Fruit fly (Drosophila melanogaster) whole organism, wandering third instar larva: ENCODE measurements around the gene CG6689.

Experiments used
- Abd-B ChIP-seq: fragments of >200 bp; optimal IDR thresholded peaks from 2 replicates; lab custom pipeline; 2017; ENCODE audit warnings: missing biosample characterization, missing genetic modification characterization
- CG32264 ChIP-seq: fragments of 200-800 bp; sonication (Bioruptor generic); optimal IDR thresholded peaks from 2 replicates; lab custom pipeline; 2016; ENCODE audit warnings: missing biosample characterization, missing genetic modification characterization
- CG9705 ChIP-seq: fragments of 200-800 bp; sonication (Bioruptor generic); optimal IDR thresholded peaks from 2 replicates; lab custom pipeline; 2018; ENCODE audit warnings: missing biosample characterization, mild to moderate bottlenecking, missing genetic modification characterization
- CrebA ChIP-seq: fragments of 200-800 bp; sonication (Bioruptor generic); optimal IDR thresholded peaks from 2 replicates; lab custom pipeline; 2016; ENCODE audit warnings: missing biosample characterization, mild to moderate bottlenecking, missing genetic modification characterization, borderline replicate concordance
- Dfd ChIP-seq: fragments of >200 bp; optimal IDR thresholded peaks from 2 replicates; lab custom pipeline; 2017; ENCODE audit warnings: missing biosample characterization, missing genetic modification characterization
- GATAd ChIP-seq: sonication (Bioruptor generic); optimal IDR thresholded peaks from 2 replicates; lab custom pipeline; 2016; ENCODE audit warnings: missing biosample characterization, missing genetic modification characterization
- HLH106 ChIP-seq: fragments of 200-800 bp; optimal IDR thresholded peaks from 3 replicates; lab custom pipeline; 2019; ENCODE audit warnings: missing biosample characterization, mild to moderate bottlenecking, missing genetic modification characterization, moderate library complexity
- Hnf4 ChIP-seq: fragments of 200-800 bp; sonication (Bioruptor generic); optimal IDR thresholded peaks from 2 replicates; lab custom pipeline; 2016; ENCODE audit warnings: missing biosample characterization, mild to moderate bottlenecking, missing genetic modification characterization
- Hr78 ChIP-seq: fragments of >200 bp; optimal IDR thresholded peaks from 2 replicates; lab custom pipeline; 2017; ENCODE audit warnings: missing biosample characterization, missing genetic modification characterization
- Hr83 ChIP-seq: fragments of 200-300 bp; sonication (Bioruptor generic); optimal IDR thresholded peaks from 2 replicates; lab custom pipeline; 2016; ENCODE audit warnings: missing biosample characterization, mild to moderate bottlenecking, missing genetic modification characterization, moderate library complexity; ENCODE audit not compliant: poor library complexity, severe bottlenecking
- Jra ChIP-seq: sonication (Bioruptor generic); optimal IDR thresholded peaks from 2 replicates; lab custom pipeline; 2016; ENCODE audit warnings: missing biosample characterization, missing genetic modification characterization
- Mio ChIP-seq: sonication (Bioruptor generic); optimal IDR thresholded peaks from 2 replicates; lab custom pipeline; 2016; ENCODE audit warnings: missing biosample characterization, missing genetic modification characterization
- Myc ChIP-seq: fragments of >200 bp; optimal IDR thresholded peaks from 2 replicates; lab custom pipeline; 2017
- N ChIP-seq: fragments of >200 bp; optimal IDR thresholded peaks from 2 replicates; lab custom pipeline; 2018; ENCODE audit warnings: missing biosample characterization, missing external identifiers, missing genetic modification characterization
- OdsH ChIP-seq: fragments of 200-800 bp; sonication (Bioruptor generic); optimal IDR thresholded peaks from 2 replicates; lab custom pipeline; 2016; ENCODE audit warnings: missing biosample characterization, mild to moderate bottlenecking, missing genetic modification characterization
- Rel ChIP-seq, 2 experiments: fragments of 200-800 bp; sonication (Bioruptor generic) in 1 of 2; optimal IDR thresholded peaks; 2 replicates in 1 of 2; 3 replicates in 1 of 2; lab custom pipeline; 2016 to 2019; ENCODE audit warnings: mild to moderate bottlenecking in 2 of 2, missing biosample characterization in 2 of 2, missing genetic modification characterization in 2 of 2, moderate library complexity in 1 of 2
- Sp1 ChIP-seq: fragments of 200-800 bp; sonication (Bioruptor generic); optimal IDR thresholded peaks from 3 replicates; lab custom pipeline; 2019; ENCODE audit warnings: missing biosample characterization, mild to moderate bottlenecking, missing genetic modification characterization, moderate library complexity
- br ChIP-seq: fragments of 200-800 bp; sonication (Bioruptor generic); optimal IDR thresholded peaks from 2 replicates; lab custom pipeline; 2016; ENCODE audit warnings: missing biosample characterization, missing genetic modification characterization
- brk ChIP-seq: fragments of 200-800 bp; sonication (Bioruptor generic); optimal IDR thresholded peaks from 2 replicates; lab custom pipeline; 2016; ENCODE audit warnings: missing biosample characterization, mild to moderate bottlenecking, missing genetic modification characterization
- dl ChIP-seq, 2 experiments: fragments of 175-275, 200-275 bp in 1 of 2; fragments of 200-275 bp in 1 of 2; sonication (Bioruptor generic); optimal IDR thresholded peaks; lab custom pipeline; 2018; ENCODE audit warnings: mild to moderate bottlenecking in 2 of 2, missing biosample characterization in 2 of 2, missing genetic modification characterization in 2 of 2, moderate library complexity in 2 of 2; ENCODE audit not compliant: partially characterized antibody in 2 of 2, insufficient read depth in 1 of 2
- dmrt93B ChIP-seq: fragments of 200-800 bp; sonication (Bioruptor generic); optimal IDR thresholded peaks from 2 replicates; lab custom pipeline; 2018; ENCODE audit warnings: missing biosample characterization, mild to moderate bottlenecking, missing genetic modification characterization
- dsf ChIP-seq: sonication (Bioruptor generic); optimal IDR thresholded peaks from 2 replicates; lab custom pipeline; 2016; ENCODE audit warnings: missing biosample characterization, missing genetic modification characterization, borderline replicate concordance
- ey ChIP-seq: fragments of 200-800 bp; sonication (Bioruptor generic); optimal IDR thresholded peaks from 2 replicates; lab custom pipeline; 2016; ENCODE audit warnings: missing biosample characterization, missing genetic modification characterization
- foxo ChIP-seq, 2 experiments: fragments of 200-800 bp; sonication (Bioruptor generic); optimal IDR thresholded peaks; 2 replicates in 1 of 2; 3 replicates in 1 of 2; lab custom pipeline; 2016 to 2017; ENCODE audit warnings: missing biosample characterization in 2 of 2, missing genetic modification characterization in 2 of 2
- fru ChIP-seq: fragments of 200-800 bp; sonication (Bioruptor generic); optimal IDR thresholded peaks from 3 replicates; lab custom pipeline; 2016; ENCODE audit warnings: missing biosample characterization, mild to moderate bottlenecking, missing genetic modification characterization
- h ChIP-seq: fragments of 200-800 bp; sonication (Bioruptor generic); optimal IDR thresholded peaks from 3 replicates; lab custom pipeline; 2016; ENCODE audit warnings: missing biosample characterization, mild to moderate bottlenecking, missing genetic modification characterization
- jim ChIP-seq: fragments of 175-275, 200-325 bp; sonication (Bioruptor generic); optimal IDR thresholded peaks from 2 replicates; lab custom pipeline; 2016; ENCODE audit warnings: missing biosample characterization, mild to moderate bottlenecking, missing genetic modification characterization
- lola ChIP-seq: fragments of >200 bp; optimal IDR thresholded peaks from 2 replicates; lab custom pipeline; 2017; ENCODE audit warnings: missing biosample characterization, missing genetic modification characterization
- pan ChIP-seq: fragments of >200 bp; optimal IDR thresholded peaks from 2 replicates; lab custom pipeline; 2017
- psq ChIP-seq: fragments of 200-800 bp; sonication (Bioruptor generic); optimal IDR thresholded peaks from 3 replicates; lab custom pipeline; 2017; ENCODE audit warnings: missing biosample characterization, mild to moderate bottlenecking, missing genetic modification characterization, moderate library complexity
- rgr ChIP-seq: fragments of 200-800 bp; sonication (Bioruptor generic); optimal IDR thresholded peaks from 3 replicates; lab custom pipeline; 2016; ENCODE audit warnings: missing biosample characterization, mild to moderate bottlenecking, missing genetic modification characterization
- sage ChIP-seq: fragments of 200-800 bp; sonication (Bioruptor generic); optimal IDR thresholded peaks from 2 replicates; lab custom pipeline; 2016; ENCODE audit warnings: missing biosample characterization, mild to moderate bottlenecking, missing genetic modification characterization
- sv ChIP-seq: fragments of 200-800 bp; sonication (Bioruptor generic); optimal IDR thresholded peaks from 3 replicates; lab custom pipeline; 2016; ENCODE audit warnings: missing biosample characterization, missing genetic modification characterization
- tai ChIP-seq: sonication (Bioruptor generic); optimal IDR thresholded peaks from 2 replicates; lab custom pipeline; 2016; ENCODE audit warnings: missing biosample characterization, missing genetic modification characterization
- usp ChIP-seq: fragments of >200 bp; optimal IDR thresholded peaks from 2 replicates; lab custom pipeline; 2017; ENCODE audit warnings: missing biosample characterization, missing genetic modification characterization
- woc ChIP-seq: sonication (Bioruptor generic); optimal IDR thresholded peaks from 2 replicates; lab custom pipeline; 2016; ENCODE audit warnings: missing biosample characterization, mild to moderate bottlenecking, missing genetic modification characterization

Gene CG6689

dm6 chr3R:11219883-11220282 lies at the start of gene CG6689:
TSS of gene CG6689 (minus strand) at chr3R:11220064.
- TF ChIP-seq h (GFP tag; lab: Kevin White, UChicago), result peak; percentile 8
- TF ChIP-seq Hr83 (GFP tag; lab: Kevin White, UChicago), result peak; percentile 46
- TF ChIP-seq sv (GFP tag; lab: Kevin White, UChicago), result no peak
- no peak for TF ChIP-seq Sp1 (GFP tag; lab: Kevin White, UChicago)
- no peak for TF ChIP-seq GATAd (GFP tag; lab: Kevin White, UChicago)
- TF ChIP-seq tai (GFP tag; lab: Kevin White, UChicago), result no peak
- TF ChIP-seq OdsH (GFP tag; lab: Kevin White, UChicago), result no peak
- no peak for TF ChIP-seq Jra (GFP tag; lab: Kevin White, UChicago)
- TF ChIP-seq Hr78 (GFP tag; lab: Kevin White, UChicago), result no peak
- TF ChIP-seq pan (lab: Kevin White, UChicago), result no peak
- TF ChIP-seq lola (GFP tag; lab: Kevin White, UChicago), result no peak
- TF ChIP-seq Myc (lab: Kevin White, UChicago), result no peak
- TF ChIP-seq Hnf4, result no peak
- no peak for TF ChIP-seq jim (GFP tag; lab: Kevin White, UChicago)
- no peak for TF ChIP-seq rgr
- no peak for TF ChIP-seq usp (GFP tag; lab: Kevin White, UChicago)
- no peak for TF ChIP-seq br (GFP tag; lab: Kevin White, UChicago)
- peak; percentile 64 for TF ChIP-seq woc

dm6 chr3R:11269013-11269412 lies 49.1 kb upstream of the CG6689 start:
- TF ChIP-seq sage (GFP tag; lab: Kevin White, UChicago), result no peak
- TF ChIP-seq h (GFP tag; lab: Kevin White, UChicago), result peak; percentile 15
- no peak for TF ChIP-seq Dfd (GFP tag; lab: Kevin White, UChicago)
- TF ChIP-seq Hnf4, result no peak
- TF ChIP-seq ey (GFP tag; lab: Kevin White, UChicago), result no peak
- TF ChIP-seq psq (GFP tag; lab: Kevin White, UChicago), result no peak
- no peak for TF ChIP-seq lola (GFP tag; lab: Kevin White, UChicago)
- no peak for TF ChIP-seq OdsH (GFP tag; lab: Kevin White, UChicago)
- TF ChIP-seq N (GFP tag; lab: Kevin White, UChicago), result no peak
- no peak for TF ChIP-seq Rel (GFP tag; optimal IDR thresholded peaks at IDR 0.05; lab: Kevin White, UChicago)
- TF ChIP-seq Rel (tag; optimal IDR thresholded peaks at IDR 0.05; lab: Kevin White, UChicago), result no peak
- TF ChIP-seq Myc (lab: Kevin White, UChicago), result no peak
- TF ChIP-seq CrebA (GFP tag; lab: Kevin White, UChicago), result no peak
- no peak for TF ChIP-seq Mio (GFP tag; lab: Kevin White, UChicago)
- TF ChIP-seq Jra (GFP tag; lab: Kevin White, UChicago), result no peak
- no peak for TF ChIP-seq brk (GFP tag; lab: Kevin White, UChicago)
- TF ChIP-seq CG9705 (GFP tag; lab: Kevin White, UChicago), result no peak
- TF ChIP-seq sv (GFP tag; lab: Kevin White, UChicago), result peak; percentile 7
- TF ChIP-seq tai (GFP tag; lab: Kevin White, UChicago), result no peak
- no peak for TF ChIP-seq usp (GFP tag; lab: Kevin White, UChicago)
- peak; percentile 7 for TF ChIP-seq fru (GFP tag; lab: Kevin White, UChicago)
- no peak for TF ChIP-seq GATAd (GFP tag; lab: Kevin White, UChicago)
- peak in 1 of 2 experiments; percentile 11 for TF ChIP-seq foxo (GFP tag; optimal IDR thresholded peaks at IDR 0.05; lab: Kevin White, UChicago)
- no peak for TF ChIP-seq dl (GFP tag; optimal IDR thresholded peaks at IDR 0.05; lab: Kevin White, UChicago; ENCODE audit: insufficient read depth in 1 of 2, partially characterized antibody in 2 of 2)
- TF ChIP-seq jim (GFP tag; lab: Kevin White, UChicago), result no peak
- TF ChIP-seq Hr78 (GFP tag; lab: Kevin White, UChicago), result no peak
- no peak for TF ChIP-seq Abd-B (GFP tag; lab: Kevin White, UChicago)
- no peak for TF ChIP-seq CG32264 (GFP tag; lab: Kevin White, UChicago)
- no peak for TF ChIP-seq woc
- peak; percentile 17 for TF ChIP-seq Sp1 (GFP tag; lab: Kevin White, UChicago)
- peak; percentile 10 for TF ChIP-seq HLH106 (tag; lab: Kevin White, UChicago)
- TF ChIP-seq br (GFP tag; lab: Kevin White, UChicago), result peak; percentile 2
- peak; percentile 37 for TF ChIP-seq rgr
- TF ChIP-seq pan (lab: Kevin White, UChicago), result no peak
- no peak for TF ChIP-seq dsf (GFP tag; lab: Kevin White, UChicago)

- TF ChIP-seq dmrt93B (no peak), Rel (GFP tag; optimal IDR thresholded peaks at IDR 0.05; lab: Kevin White, UChicago) (no peak), Rel (tag; optimal IDR thresholded peaks at IDR 0.05; lab: Kevin White, UChicago) (no peak), woc (no peak), Abd-B (GFP tag; lab: Kevin White, UChicago) (no peak), usp (GFP tag; lab: Kevin White, UChicago) (no peak), br (GFP tag; lab: Kevin White, UChicago) (no peak), sage (GFP tag; lab: Kevin White, UChicago) (no peak), foxo (GFP tag; optimal IDR thresholded peaks at IDR 0.05; lab: Kevin White, UChicago) (no peak), dsf (GFP tag; lab: Kevin White, UChicago) (no peak)
Measured at dm6 chr3R:11263579-11263978, 43.7 kb upstream of the CG6689 start.
